Worm (Caenorhabditis elegans): ENCODE results near the gene kbp-2.

The kbp-2 gene

DNA sequence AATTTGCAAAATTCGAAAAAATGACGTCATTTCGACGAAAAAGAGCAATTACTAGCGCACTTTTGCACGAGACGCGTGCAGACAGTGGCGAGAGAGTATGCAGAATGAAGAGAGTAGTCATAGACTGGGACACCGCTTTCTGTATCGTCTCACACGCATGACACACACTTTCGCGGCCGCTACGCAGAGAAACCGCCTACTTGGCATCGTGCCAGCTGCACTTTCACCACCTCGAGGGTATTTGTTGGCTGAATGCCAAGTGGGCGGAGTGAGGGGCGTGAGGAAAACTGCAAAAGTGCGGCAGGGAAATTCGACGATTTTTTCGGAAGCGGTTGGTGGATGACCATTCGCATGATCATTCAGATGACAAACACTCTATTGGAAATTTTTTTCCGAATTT is 4.0 kb downstream of the kbp-2 start (continued):
- TF ChIP-seq dpl-1 (GFP tag; optimal IDR thresholded peaks at IDR 0.05) (peak; percentile 89 to 91 (median 89)), lin-13 (GFP tag; optimal IDR thresholded peaks at IDR 0.05) (peak; percentile 100), lsy-2 (tag; optimal IDR thresholded peaks at IDR 0.05) (peak; percentile 97), efl-1 (optimal IDR thresholded peaks at IDR 0.05) (peak; percentile 96 to 97), efl-1 (GFP tag; optimal IDR thresholded peaks at IDR 0.05 in 1 of 2) (peak; percentile 85 to 99), C34B4.2 (tag; optimal IDR thresholded peaks at IDR 0.05) (peak; percentile 91), nhr-84 (tag; optimal IDR thresholded peaks at IDR 0.05) (no peak), unc-62 (GFP tag; optimal IDR thresholded peaks at IDR 0.05) (no peak), mep-1 (tag; optimal IDR thresholded peaks at IDR 0.05) (peak; percentile 96), egl-27 (tag; optimal IDR thresholded peaks at IDR 0.05) (peak; percentile 83 to 96), lin-39 (tag; optimal IDR thresholded peaks at IDR 0.05) (peak; percentile 93), snpc-4 (tag; optimal IDR thresholded peaks at IDR 0.05) (peak; percentile 84), ztf-11 (tag; optimal IDR thresholded peaks at IDR 0.05) (peak in 1 of 2 experiments; percentile 99), nhr-85 (tag) (peak; percentile 100), nhr-47 (tag; optimal IDR thresholded peaks at IDR 0.05) (peak; percentile 100), lir-3 (tag; optimal IDR thresholded peaks at IDR 0.05; ENCODE audit: poor library complexity) (peak; percentile 98), C16A3.4 (tag; optimal IDR thresholded peaks at IDR 0.05) (peak; percentile 99), ama-1 (optimal IDR thresholded peaks at IDR 0.05) (no peak), ceh-63 (GFP tag; optimal IDR thresholded peaks at IDR 0.05) (peak; percentile 92), elt-2 (tag; optimal IDR thresholded peaks at IDR 0.05) (peak; percentile 99), fkh-8 (tag; optimal IDR thresholded peaks at IDR 0.05) (peak; percentile 100), ceh-82 (tag; optimal IDR thresholded peaks at IDR 0.05) (peak; percentile 95 to 98 (median 97)), ets-5 (GFP tag; IDR thresholded peaks at IDR 0.05) (no peak), snu-23 (GFP tag; optimal IDR thresholded peaks at IDR 0.05) (peak; percentile 100), blmp-1 (tag; optimal IDR thresholded peaks at IDR 0.05) (peak; percentile 100), sox-4 (tag; optimal IDR thresholded peaks at IDR 0.05) (peak; percentile 99), ces-1 (GFP tag; optimal IDR thresholded peaks at IDR 0.05) (peak; percentile 69), lin-35 (GFP tag; optimal IDR thresholded peaks at IDR 0.05) (peak; percentile 94 to 95), tlp-1 (tag; optimal IDR thresholded peaks at IDR 0.05) (no peak), skn-1 (tag; optimal IDR thresholded peaks at IDR 0.05) (peak; percentile 95), F16B12.6 (tag; optimal IDR thresholded peaks at IDR 0.05) (peak; percentile 68), unc-86 (tag; optimal IDR thresholded peaks at IDR 0.05) (peak; percentile 100), nhr-11 (tag; optimal IDR thresholded peaks at IDR 0.05) (peak; percentile 94), mef-2 (tag; optimal IDR thresholded peaks at IDR 0.05) (peak; percentile 96), sptf-1 (tag; optimal IDR thresholded peaks at IDR 0.05) (no peak), pqm-1 (tag; optimal IDR thresholded peaks at IDR 0.05) (peak; percentile 95), xbp-1 (tag; optimal IDR thresholded peaks at IDR 0.05) (peak; percentile 99)

- TF ChIP-seq ceh-88 (GFP tag; IDR thresholded peaks at IDR 0.05) = no peak
- TF ChIP-seq efl-1 (optimal IDR thresholded peaks at IDR 0.05) = no peak
- TF ChIP-seq efl-1 (GFP tag; optimal IDR thresholded peaks at IDR 0.05 in 1 of 2) = peak in 1 of 2 experiments; percentile 84
- no peak for TF ChIP-seq lir-3 (tag; optimal IDR thresholded peaks at IDR 0.05; ENCODE audit: poor library complexity)
- no peak for TF ChIP-seq efl-3 (GFP tag; optimal IDR thresholded peaks at IDR 0.05)
- peak in 1 of 2 experiments; percentile 5 for TF ChIP-seq lin-35 (GFP tag; optimal IDR thresholded peaks at IDR 0.05)
- TF ChIP-seq skn-1 (tag; optimal IDR thresholded peaks at IDR 0.05) = no peak
- TF ChIP-seq unc-62 (GFP tag; optimal IDR thresholded peaks at IDR 0.05) = no peak
- peak; percentile 41 for TF ChIP-seq nhr-85 (tag)
- TF ChIP-seq snpc-4 (tag; optimal IDR thresholded peaks at IDR 0.05) = no peak
- TF ChIP-seq nhr-12 (tag; optimal IDR thresholded peaks at IDR 0.05) = no peak
- no peak for TF ChIP-seq C04F5.9 (tag; optimal IDR thresholded peaks at IDR 0.05)
- TF ChIP-seq nhr-90 (tag; optimal IDR thresholded peaks at IDR 0.05; ENCODE audit: poor library complexity) = no peak
Measured at ce11 chrIII:4899035-4899578, 4.6 kb downstream of the kbp-2 start, which contains the start of gene nhl-2. Gene nhl-2 (minus strand): TSS chrIII:4899085.

All from whole organism, L1 larva.